Worm (Caenorhabditis elegans): ENCODE data around the gene ift-81.

The ift-81 gene

DNA sequence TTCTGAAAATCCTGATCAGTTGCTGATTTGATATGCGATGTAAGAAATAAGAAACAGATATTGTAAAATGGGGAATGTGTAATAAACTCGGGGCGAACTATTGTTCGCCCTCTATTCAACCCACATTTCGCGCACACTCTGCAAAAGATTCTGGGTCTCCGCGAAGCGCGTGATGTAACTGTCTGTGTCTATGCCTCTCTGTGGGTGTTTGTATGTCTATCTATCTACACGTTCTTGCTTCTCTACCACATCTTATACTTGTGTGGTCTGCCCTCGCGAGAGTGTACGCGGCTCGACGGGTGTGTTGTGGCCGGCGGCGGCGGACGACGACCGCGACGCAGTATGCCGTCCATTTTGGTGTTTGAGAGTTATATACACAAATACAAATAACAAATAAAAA, 38.1 kb downstream of the ift-81 start (continued):
- TF ChIP-seq duxl-1 (tag; optimal IDR thresholded peaks at IDR 0.05; ENCODE audit: poor library complexity) (peak; percentile 30), zip-2 (tag; optimal IDR thresholded peaks at IDR 0.05) (no peak), dpl-1 (GFP tag; optimal IDR thresholded peaks at IDR 0.05) (no peak), daf-12 (tag; optimal IDR thresholded peaks at IDR 0.05) (no peak), mes-2 (tag; optimal IDR thresholded peaks at IDR 0.05; ENCODE audit: poor library complexity, severe bottlenecking) (peak; percentile 81), tag-97 (GFP tag; IDR thresholded peaks at IDR 0.05) (no peak), ztf-11 (tag; optimal IDR thresholded peaks at IDR 0.05) (no peak), nhr-6 (tag; optimal IDR thresholded peaks at IDR 0.05) (no peak), dve-1 (tag; optimal IDR thresholded peaks at IDR 0.05; ENCODE audit: insufficient read depth) (peak; percentile 68), jun-1 (tag; optimal IDR thresholded peaks at IDR 0.05) (peak; percentile 26), lin-29 (GFP tag; IDR thresholded peaks at IDR 0.05) (no peak), ceh-28 (tag; optimal IDR thresholded peaks at IDR 0.05) (no peak), lim-7 (GFP tag; IDR thresholded peaks at IDR 0.05) (0 out of 2 replicates have a peak, but pooled peaks have one; percentile 5), lin-38 (GFP tag; IDR thresholded peaks at IDR 0.05) (no peak), ctbp-1 (GFP tag; IDR thresholded peaks at IDR 0.05) (peak; percentile 48; the same call in 1 of the 2 replicates), F26F4.8 (GFP tag; conservative IDR thresholded peaks at IDR 0.05) (no peak), aha-1 (tag) (peak; percentile 93), sdz-12 (GFP tag; optimal IDR thresholded peaks at IDR 0.05) (no peak), lin-13 (GFP tag; optimal IDR thresholded peaks at IDR 0.05) (no peak), hif-1 (tag; optimal IDR thresholded peaks at IDR 0.05) (peak in 1 of 2 experiments; percentile 77), lir-3 (tag; optimal IDR thresholded peaks at IDR 0.05) (no peak), fos-1 (tag; optimal IDR thresholded peaks at IDR 0.05) (no peak), lin-39 (tag; optimal IDR thresholded peaks at IDR 0.05) (no peak), cey-2 (tag; optimal IDR thresholded peaks at IDR 0.05; ENCODE audit: borderline replicate concordance, insufficient read depth) (no peak), Y75B8A.6 (GFP tag; IDR thresholded peaks at IDR 0.05) (no peak), attf-4 (tag; optimal IDR thresholded peaks at IDR 0.05) (no peak), lsy-2 (tag; optimal IDR thresholded peaks at IDR 0.05) (peak in 1 of 2 experiments; percentile 73), nhr-76 (tag; optimal IDR thresholded peaks at IDR 0.05) (no peak), lin-1 (GFP tag; IDR thresholded peaks at IDR 0.05) (peak; percentile 62; the same call in 1 of the 2 replicates), zfp-2 (tag; optimal IDR thresholded peaks at IDR 0.05) (no peak), ceh-32 (tag; optimal IDR thresholded peaks at IDR 0.05; ENCODE audit: poor library complexity) (no peak), hlh-11 (tag; optimal IDR thresholded peaks at IDR 0.05) (peak; percentile 89), set-16 (GFP tag; IDR thresholded peaks at IDR 0.05) (no peak), nhr-77 (tag; optimal IDR thresholded peaks at IDR 0.05) (peak; percentile 61), daf-16 (GFP tag; optimal IDR thresholded peaks at IDR 0.05) (no peak), daf-16 (tag; optimal IDR thresholded peaks at IDR 0.05) (peak; percentile 69), ztf-7 (tag; optimal IDR thresholded peaks at IDR 0.05) (no peak), dmd-6 (GFP tag; IDR thresholded peaks at IDR 0.05) (peak; percentile 67), zip-11 (GFP tag; IDR thresholded peaks at IDR 0.05) (no peak), fkh-10 (GFP tag; optimal IDR thresholded peaks at IDR 0.05) (peak; percentile 10), spr-3 (GFP tag; optimal IDR thresholded peaks at IDR 0.05) (no peak), hmg-1.1 (GFP tag; IDR thresholded peaks at IDR 0.05) (peak; percentile 85), pha-4 (GFP tag; IDR thresholded peaks at IDR 0.05) (no peak), pha-4 (tag; optimal IDR thresholded peaks at IDR 0.05) (no peak), R02D3.7 (tag; optimal IDR thresholded peaks at IDR 0.05) (no peak), unc-39 (tag; optimal IDR thresholded peaks at IDR 0.05) (no peak), dmd-8 (GFP tag; IDR thresholded peaks at IDR 0.05) (no peak), nhr-25 (tag; optimal IDR thresholded peaks at IDR 0.05; ENCODE audit: borderline replicate concordance, insufficient read depth) (peak; percentile 4), nhr-42 (GFP tag; IDR thresholded peaks at IDR 0.05) (0 out of 2 replicates have a peak, but pooled peaks have one; percentile 7), daf-19 (GFP tag; conservative IDR thresholded peaks at IDR 0.05) (no peak), ceh-82 (tag; optimal IDR thresholded peaks at IDR 0.05) (no peak), mep-1 (tag; optimal IDR thresholded peaks at IDR 0.05) (peak; percentile 81)

Data from whole organism, L4 larva.